Fruit fly (Drosophila melanogaster) whole organism, wandering third instar larva: Measurements from ENCODE around the gene CG18094.

Experiments used
- Abd-B ChIP-seq: fragments of >200 bp; optimal IDR thresholded peaks from 2 replicates; lab custom pipeline; 2017; ENCODE audit warnings: missing biosample characterization, missing genetic modification characterization
- CG32264 ChIP-seq: fragments of 200-800 bp; sonication (Bioruptor generic); optimal IDR thresholded peaks from 2 replicates; lab custom pipeline; 2016; ENCODE audit warnings: missing biosample characterization, missing genetic modification characterization
- CG9705 ChIP-seq: fragments of 200-800 bp; sonication (Bioruptor generic); optimal IDR thresholded peaks from 2 replicates; lab custom pipeline; 2018; ENCODE audit warnings: missing biosample characterization, mild to moderate bottlenecking, missing genetic modification characterization
- CrebA ChIP-seq: fragments of 200-800 bp; sonication (Bioruptor generic); optimal IDR thresholded peaks from 2 replicates; lab custom pipeline; 2016; ENCODE audit warnings: missing biosample characterization, mild to moderate bottlenecking, missing genetic modification characterization, borderline replicate concordance
- Dfd ChIP-seq: fragments of >200 bp; optimal IDR thresholded peaks from 2 replicates; lab custom pipeline; 2017; ENCODE audit warnings: missing biosample characterization, missing genetic modification characterization
- Dif ChIP-seq: fragments of 200-275, 200-300 bp; sonication (Bioruptor generic); optimal IDR thresholded peaks from 2 replicates; lab custom pipeline; 2018; ENCODE audit warnings: missing biosample characterization, missing genetic modification characterization; ENCODE audit not compliant: partially characterized antibody
- GATAd ChIP-seq: sonication (Bioruptor generic); optimal IDR thresholded peaks from 2 replicates; lab custom pipeline; 2016; ENCODE audit warnings: missing biosample characterization, missing genetic modification characterization
- HLH106 ChIP-seq: fragments of 200-800 bp; optimal IDR thresholded peaks from 3 replicates; lab custom pipeline; 2019; ENCODE audit warnings: missing biosample characterization, mild to moderate bottlenecking, missing genetic modification characterization, moderate library complexity
- Hnf4 ChIP-seq: fragments of 200-800 bp; sonication (Bioruptor generic); optimal IDR thresholded peaks from 2 replicates; lab custom pipeline; 2016; ENCODE audit warnings: missing biosample characterization, mild to moderate bottlenecking, missing genetic modification characterization
- Hr78 ChIP-seq: fragments of >200 bp; optimal IDR thresholded peaks from 2 replicates; lab custom pipeline; 2017; ENCODE audit warnings: missing biosample characterization, missing genetic modification characterization
- Hr83 ChIP-seq: fragments of 200-300 bp; sonication (Bioruptor generic); optimal IDR thresholded peaks from 2 replicates; lab custom pipeline; 2016; ENCODE audit warnings: missing biosample characterization, mild to moderate bottlenecking, missing genetic modification characterization, moderate library complexity; ENCODE audit not compliant: poor library complexity, severe bottlenecking
- Jra ChIP-seq: sonication (Bioruptor generic); optimal IDR thresholded peaks from 2 replicates; lab custom pipeline; 2016; ENCODE audit warnings: missing biosample characterization, missing genetic modification characterization
- Mio ChIP-seq: sonication (Bioruptor generic); optimal IDR thresholded peaks from 2 replicates; lab custom pipeline; 2016; ENCODE audit warnings: missing biosample characterization, missing genetic modification characterization
- Myc ChIP-seq: fragments of >200 bp; optimal IDR thresholded peaks from 2 replicates; lab custom pipeline; 2017
- N ChIP-seq: fragments of >200 bp; optimal IDR thresholded peaks from 2 replicates; lab custom pipeline; 2018; ENCODE audit warnings: missing biosample characterization, missing external identifiers, missing genetic modification characterization
- OdsH ChIP-seq: fragments of 200-800 bp; sonication (Bioruptor generic); optimal IDR thresholded peaks from 2 replicates; lab custom pipeline; 2016; ENCODE audit warnings: missing biosample characterization, mild to moderate bottlenecking, missing genetic modification characterization
- Rel ChIP-seq, 2 experiments: fragments of 200-800 bp; sonication (Bioruptor generic) in 1 of 2; optimal IDR thresholded peaks; 2 replicates in 1 of 2; 3 replicates in 1 of 2; lab custom pipeline; 2016 to 2019; ENCODE audit warnings: mild to moderate bottlenecking in 2 of 2, missing biosample characterization in 2 of 2, missing genetic modification characterization in 2 of 2, moderate library complexity in 1 of 2
- Sp1 ChIP-seq: fragments of 200-800 bp; sonication (Bioruptor generic); optimal IDR thresholded peaks from 3 replicates; lab custom pipeline; 2019; ENCODE audit warnings: missing biosample characterization, mild to moderate bottlenecking, missing genetic modification characterization, moderate library complexity
- Vsx2 ChIP-seq: fragments of 200-300, 225-300 bp; sonication (Bioruptor generic); optimal IDR thresholded peaks from 2 replicates; lab custom pipeline; 2018; ENCODE audit warnings: missing biosample characterization, missing genetic modification characterization; ENCODE audit not compliant: partially characterized antibody
- br ChIP-seq: fragments of 200-800 bp; sonication (Bioruptor generic); optimal IDR thresholded peaks from 2 replicates; lab custom pipeline; 2016; ENCODE audit warnings: missing biosample characterization, missing genetic modification characterization
- brk ChIP-seq: fragments of 200-800 bp; sonication (Bioruptor generic); optimal IDR thresholded peaks from 2 replicates; lab custom pipeline; 2016; ENCODE audit warnings: missing biosample characterization, mild to moderate bottlenecking, missing genetic modification characterization
- dl ChIP-seq, 2 experiments: fragments of 175-275, 200-275 bp in 1 of 2; fragments of 200-275 bp in 1 of 2; sonication (Bioruptor generic); optimal IDR thresholded peaks; lab custom pipeline; 2018; ENCODE audit warnings: mild to moderate bottlenecking in 2 of 2, missing biosample characterization in 2 of 2, missing genetic modification characterization in 2 of 2, moderate library complexity in 2 of 2; ENCODE audit not compliant: partially characterized antibody in 2 of 2, insufficient read depth in 1 of 2
- dmrt93B ChIP-seq: fragments of 200-800 bp; sonication (Bioruptor generic); optimal IDR thresholded peaks from 2 replicates; lab custom pipeline; 2018; ENCODE audit warnings: missing biosample characterization, mild to moderate bottlenecking, missing genetic modification characterization
- dsf ChIP-seq: sonication (Bioruptor generic); optimal IDR thresholded peaks from 2 replicates; lab custom pipeline; 2016; ENCODE audit warnings: missing biosample characterization, missing genetic modification characterization, borderline replicate concordance
- ey ChIP-seq: fragments of 200-800 bp; sonication (Bioruptor generic); optimal IDR thresholded peaks from 2 replicates; lab custom pipeline; 2016; ENCODE audit warnings: missing biosample characterization, missing genetic modification characterization
- foxo ChIP-seq, 2 experiments: fragments of 200-800 bp; sonication (Bioruptor generic); optimal IDR thresholded peaks; 2 replicates in 1 of 2; 3 replicates in 1 of 2; lab custom pipeline; 2016 to 2017; ENCODE audit warnings: missing biosample characterization in 2 of 2, missing genetic modification characterization in 2 of 2
- fru ChIP-seq: fragments of 200-800 bp; sonication (Bioruptor generic); optimal IDR thresholded peaks from 3 replicates; lab custom pipeline; 2016; ENCODE audit warnings: missing biosample characterization, mild to moderate bottlenecking, missing genetic modification characterization
- h ChIP-seq: fragments of 200-800 bp; sonication (Bioruptor generic); optimal IDR thresholded peaks from 3 replicates; lab custom pipeline; 2016; ENCODE audit warnings: missing biosample characterization, mild to moderate bottlenecking, missing genetic modification characterization
- jim ChIP-seq: fragments of 175-275, 200-325 bp; sonication (Bioruptor generic); optimal IDR thresholded peaks from 2 replicates; lab custom pipeline; 2016; ENCODE audit warnings: missing biosample characterization, mild to moderate bottlenecking, missing genetic modification characterization
- lola ChIP-seq: fragments of >200 bp; optimal IDR thresholded peaks from 2 replicates; lab custom pipeline; 2017; ENCODE audit warnings: missing biosample characterization, missing genetic modification characterization
- pan ChIP-seq: fragments of >200 bp; optimal IDR thresholded peaks from 2 replicates; lab custom pipeline; 2017
- psq ChIP-seq: fragments of 200-800 bp; sonication (Bioruptor generic); optimal IDR thresholded peaks from 3 replicates; lab custom pipeline; 2017; ENCODE audit warnings: missing biosample characterization, mild to moderate bottlenecking, missing genetic modification characterization, moderate library complexity
- rgr ChIP-seq: fragments of 200-800 bp; sonication (Bioruptor generic); optimal IDR thresholded peaks from 3 replicates; lab custom pipeline; 2016; ENCODE audit warnings: missing biosample characterization, mild to moderate bottlenecking, missing genetic modification characterization
- sage ChIP-seq: fragments of 200-800 bp; sonication (Bioruptor generic); optimal IDR thresholded peaks from 2 replicates; lab custom pipeline; 2016; ENCODE audit warnings: missing biosample characterization, mild to moderate bottlenecking, missing genetic modification characterization
- sv ChIP-seq: fragments of 200-800 bp; sonication (Bioruptor generic); optimal IDR thresholded peaks from 3 replicates; lab custom pipeline; 2016; ENCODE audit warnings: missing biosample characterization, missing genetic modification characterization
- tai ChIP-seq: sonication (Bioruptor generic); optimal IDR thresholded peaks from 2 replicates; lab custom pipeline; 2016; ENCODE audit warnings: missing biosample characterization, missing genetic modification characterization
- usp ChIP-seq: fragments of >200 bp; optimal IDR thresholded peaks from 2 replicates; lab custom pipeline; 2017; ENCODE audit warnings: missing biosample characterization, missing genetic modification characterization
- woc ChIP-seq: sonication (Bioruptor generic); optimal IDR thresholded peaks from 2 replicates; lab custom pipeline; 2016; ENCODE audit warnings: missing biosample characterization, mild to moderate bottlenecking, missing genetic modification characterization

The CG18094 gene

dm6 chr2L:19441339-19441738 is 48.7 kb upstream of the CG18094 start:
- no peak for TF ChIP-seq Vsx2 (GFP tag; lab: Kevin White, UChicago)
- no peak for TF ChIP-seq Rel (GFP tag; optimal IDR thresholded peaks at IDR 0.05; lab: Kevin White, UChicago)
- TF ChIP-seq Rel (tag; optimal IDR thresholded peaks at IDR 0.05; lab: Kevin White, UChicago) = no peak
- TF ChIP-seq sv (GFP tag; lab: Kevin White, UChicago) = no peak
- no peak for TF ChIP-seq GATAd (GFP tag; lab: Kevin White, UChicago)
- no peak for TF ChIP-seq brk (GFP tag; lab: Kevin White, UChicago)

dm6 chr2L:19441791-19442190 is 48.3 kb upstream of the CG18094 start, which contains the start of gene RanGAP:
Gene RanGAP (plus strand): TSS chr2L:19441959.
- no peak for TF ChIP-seq brk (GFP tag; lab: Kevin White, UChicago)
- no peak for TF ChIP-seq tai (GFP tag; lab: Kevin White, UChicago)

- TF ChIP-seq fru (GFP tag; lab: Kevin White, UChicago) = no peak
- TF ChIP-seq h (GFP tag; lab: Kevin White, UChicago) = no peak
- TF ChIP-seq Hnf4 (GFP tag; lab: Kevin White, UChicago) = no peak
- TF ChIP-seq N (GFP tag; lab: Kevin White, UChicago) = no peak
- no peak for TF ChIP-seq dsf (GFP tag; lab: Kevin White, UChicago)
- no peak for TF ChIP-seq jim (GFP tag; lab: Kevin White, UChicago)
- TF ChIP-seq CG32264 (GFP tag; lab: Kevin White, UChicago) = no peak
- TF ChIP-seq dmrt93B (GFP tag; lab: Kevin White, UChicago) = no peak
- no peak for TF ChIP-seq Mio (GFP tag; lab: Kevin White, UChicago)
- no peak for TF ChIP-seq Hr78 (GFP tag; lab: Kevin White, UChicago)
- no peak for TF ChIP-seq HLH106 (tag; lab: Kevin White, UChicago)
Observed at dm6 chr2L:19442627-19443026, 47.4 kb upstream of the CG18094 start, which contains the start of gene CG10237. Gene CG10237 (minus strand): TSS chr2L:19442727.

- no peak for TF ChIP-seq pan
- TF ChIP-seq fru (GFP tag; lab: Kevin White, UChicago) = peak; percentile 95
- no peak for TF ChIP-seq CrebA
- peak; percentile 57 to 97 for TF ChIP-seq foxo (GFP tag; optimal IDR thresholded peaks at IDR 0.05; lab: Kevin White, UChicago)
- no peak for TF ChIP-seq Hr78 (GFP tag; lab: Kevin White, UChicago)
- TF ChIP-seq CG32264 (GFP tag; lab: Kevin White, UChicago) = peak; percentile 84
- TF ChIP-seq Abd-B = no peak
- peak; percentile 88 for TF ChIP-seq jim (GFP tag; lab: Kevin White, UChicago)
- peak; percentile 96 for TF ChIP-seq h (GFP tag; lab: Kevin White, UChicago)
- TF ChIP-seq Vsx2 (GFP tag; lab: Kevin White, UChicago) = no peak
- no peak for TF ChIP-seq usp (GFP tag; lab: Kevin White, UChicago)
- no peak for TF ChIP-seq lola (GFP tag; lab: Kevin White, UChicago)
- TF ChIP-seq CG9705 (GFP tag; lab: Kevin White, UChicago) = peak; percentile 94
- no peak for TF ChIP-seq dl (GFP tag; optimal IDR thresholded peaks at IDR 0.05; lab: Kevin White, UChicago; ENCODE audit: insufficient read depth in 1 of 2, partially characterized antibody in 2 of 2)
- TF ChIP-seq sage (GFP tag; lab: Kevin White, UChicago) = no peak
- peak; percentile 94 for TF ChIP-seq dmrt93B (GFP tag; lab: Kevin White, UChicago)
- no peak for TF ChIP-seq Dfd (GFP tag; lab: Kevin White, UChicago)
- TF ChIP-seq Mio (GFP tag; lab: Kevin White, UChicago) = peak; percentile 73
- TF ChIP-seq N (GFP tag; lab: Kevin White, UChicago) = no peak
- peak; percentile 96 for TF ChIP-seq rgr (GFP tag; lab: Kevin White, UChicago)
- TF ChIP-seq dsf (GFP tag; lab: Kevin White, UChicago) = peak; percentile 92
- peak; percentile 89 for TF ChIP-seq Sp1 (GFP tag; lab: Kevin White, UChicago)
- TF ChIP-seq GATAd (GFP tag; lab: Kevin White, UChicago) = peak; percentile 92
- peak; percentile 95 for TF ChIP-seq HLH106 (tag; lab: Kevin White, UChicago)
- TF ChIP-seq Jra = peak; percentile 96
- TF ChIP-seq Myc (lab: Kevin White, UChicago) = peak; percentile 99
- TF ChIP-seq sv (GFP tag; lab: Kevin White, UChicago) = peak; percentile 94
- TF ChIP-seq tai (GFP tag; lab: Kevin White, UChicago) = no peak
- TF ChIP-seq Dif (GFP tag; lab: Kevin White, UChicago) = no peak
- peak; percentile 98 for TF ChIP-seq woc (GFP tag; lab: Kevin White, UChicago)
- TF ChIP-seq psq (GFP tag; lab: Kevin White, UChicago) = peak; percentile 87
- peak; percentile 87 for TF ChIP-seq Hr83 (GFP tag; lab: Kevin White, UChicago)
- TF ChIP-seq OdsH (GFP tag; lab: Kevin White, UChicago) = peak; percentile 94
- peak; percentile 31 for TF ChIP-seq Rel (GFP tag; optimal IDR thresholded peaks at IDR 0.05; lab: Kevin White, UChicago)
- peak; percentile 85 for TF ChIP-seq Rel (tag; optimal IDR thresholded peaks at IDR 0.05; lab: Kevin White, UChicago)
- TF ChIP-seq br = peak; percentile 94
- TF ChIP-seq Hnf4 (GFP tag; lab: Kevin White, UChicago) = peak; percentile 97
- peak; percentile 95 for TF ChIP-seq ey (GFP tag; lab: Kevin White, UChicago)
- TF ChIP-seq brk (GFP tag; lab: Kevin White, UChicago) = no peak
Observed at dm6 chr2L:19444734-19445140, 45.3 kb upstream of the CG18094 start, which contains the start of gene Hs2st. Gene Hs2st (minus strand): TSS chr2L:19444750.
